Worm (Caenorhabditis elegans) whole organism, L2 larva: ENCODE measurements around the gene F40A3.2.

Experiments used
- ZK546.5 ChIP-seq: sonication (generic microtip); optimal IDR thresholded peaks from 2 replicates; lab custom pipeline; 2017; ENCODE audit warnings: missing biosample characterization, missing genetic modification characterization
- ama-1 ChIP-seq: fragments of 150-350 bp; optimal IDR thresholded peaks from 2 replicates; lab custom pipeline; 2018; ENCODE audit warnings: inconsistent platforms
- ceh-16 ChIP-seq: fragments of 150-350 bp; optimal IDR thresholded peaks from 2 replicates; lab custom pipeline; 2014; ENCODE audit warnings: missing biosample characterization, missing genetic modification characterization
- ceh-82 ChIP-seq: fragments of 150-350 bp; optimal IDR thresholded peaks from 2 replicates; lab custom pipeline; 2014; ENCODE audit warnings: missing biosample characterization, missing genetic modification characterization
- egl-27 ChIP-seq: sonication (generic microtip); optimal IDR thresholded peaks from 3 replicates; lab custom pipeline; 2017; ENCODE audit warnings: missing biosample characterization, missing genetic modification reagents, missing genetic modification characterization
- lin-39 ChIP-seq: fragments of 150-350 bp; optimal IDR thresholded peaks from 2 replicates; lab custom pipeline; 2014; ENCODE audit warnings: missing biosample characterization, missing genetic modification reagents, missing genetic modification characterization
- nhr-23 ChIP-seq: fragments of 150-350 bp; optimal IDR thresholded peaks from 2 replicates; lab custom pipeline; 2014; ENCODE audit warnings: missing biosample characterization, missing genetic modification reagents, missing genetic modification characterization
- nhr-237 ChIP-seq: fragments of 150-350 bp; optimal IDR thresholded peaks from 2 replicates; lab custom pipeline; 2014; ENCODE audit warnings: missing biosample characterization, missing genetic modification characterization
- skn-1 ChIP-seq: sonication (generic microtip); optimal IDR thresholded peaks from 2 replicates; lab custom pipeline; 2017; ENCODE audit warnings: missing biosample characterization, missing genetic modification characterization
- ztf-11 ChIP-seq: sonication (generic microtip); optimal IDR thresholded peaks from 2 replicates; lab custom pipeline; 2017; ENCODE audit warnings: missing biosample characterization, missing genetic modification characterization

ce11 chrV:7847170-7847569 lies 31.5 kb upstream of the F40A3.2 start, which contains the start of gene memo-1:
- TF ChIP-seq lin-39 (tag; lab: Kevin White, UChicago) (no peak), nhr-23 (tag; lab: Kevin White, UChicago) (no peak), ztf-11 (tag; lab: Kevin White, UChicago) (no peak), ceh-82 (tag; lab: Kevin White, UChicago) (no peak), egl-27 (tag; lab: Kevin White, UChicago) (no peak), ZK546.5 (tag; lab: Kevin White, UChicago) (no peak), ama-1 (lab: Kevin White, UChicago) (no peak), ceh-16 (tag; lab: Kevin White, UChicago) (no peak), skn-1 (tag; lab: Kevin White, UChicago) (no peak), nhr-237 (no peak)
